Worm (Caenorhabditis elegans) whole organism, L2 larva: Measurements from ENCODE around the gene sand-1.

Experiments used
- F13H6.1 ChIP-seq: sonication (generic microtip); optimal IDR thresholded peaks from 2 replicates; lab custom pipeline; 2016; ENCODE audit warnings: missing genetic modification characterization, missing compliant biosample characterization
- R02D3.7 ChIP-seq: fragments of 150-350 bp; optimal IDR thresholded peaks from 2 replicates; lab custom pipeline; 2014; ENCODE audit warnings: missing biosample characterization, missing genetic modification characterization
- Y55F3AM.14 ChIP-seq: fragments of 200-800 bp; sonication (Bioruptor generic); optimal IDR thresholded peaks from 2 replicates; lab custom pipeline; 2018; ENCODE audit warnings: mild to moderate bottlenecking, missing genetic modification characterization, missing compliant biosample characterization
- ZK546.5 ChIP-seq: sonication (generic microtip); optimal IDR thresholded peaks from 2 replicates; lab custom pipeline; 2017; ENCODE audit warnings: missing biosample characterization, missing genetic modification characterization
- alr-1 ChIP-seq: fragments of 150-350 bp; optimal IDR thresholded peaks from 2 replicates; lab custom pipeline; 2014; ENCODE audit warnings: missing biosample characterization, missing genetic modification characterization
- aly-2 ChIP-seq: fragments of 150-350 bp; optimal IDR thresholded peaks from 2 replicates; lab custom pipeline; 2014; ENCODE audit warnings: missing biosample characterization, missing genetic modification characterization
- ama-1 ChIP-seq: fragments of 150-350 bp; optimal IDR thresholded peaks from 2 replicates; lab custom pipeline; 2018; ENCODE audit warnings: inconsistent platforms
- blmp-1 ChIP-seq: sonication (generic microtip); optimal IDR thresholded peaks from 2 replicates; lab custom pipeline; 2017; ENCODE audit warnings: missing genetic modification characterization, mild to moderate bottlenecking, missing compliant biosample characterization, antibody characterized with exemption, moderate library complexity; ENCODE audit not compliant: insufficient read depth
- ceh-16 ChIP-seq: fragments of 150-350 bp; optimal IDR thresholded peaks from 2 replicates; lab custom pipeline; 2014; ENCODE audit warnings: missing biosample characterization, missing genetic modification characterization
- crh-2 ChIP-seq: sonication (generic microtip); optimal IDR thresholded peaks from 2 replicates; lab custom pipeline; 2017; ENCODE audit warnings: missing biosample characterization, missing genetic modification characterization
- egl-27 ChIP-seq: sonication (generic microtip); optimal IDR thresholded peaks from 3 replicates; lab custom pipeline; 2017; ENCODE audit warnings: missing biosample characterization, missing genetic modification reagents, missing genetic modification characterization
- elt-3 ChIP-seq: sonication (generic microtip); optimal IDR thresholded peaks from 2 replicates; lab custom pipeline; 2017; ENCODE audit warnings: missing biosample characterization, missing genetic modification characterization
- fos-1 ChIP-seq: fragments of 150-350 bp; optimal IDR thresholded peaks from 2 replicates; lab custom pipeline; 2014; ENCODE audit warnings: missing biosample characterization, missing genetic modification characterization
- gmeb-1 ChIP-seq: fragments of 150-350 bp; optimal IDR thresholded peaks from 2 replicates; lab custom pipeline; 2014; ENCODE audit warnings: missing biosample characterization, missing genetic modification characterization
- lin-13 ChIP-seq: fragments of 150-350 bp; optimal IDR thresholded peaks from 2 replicates; lab custom pipeline; 2014; ENCODE audit warnings: missing biosample characterization, missing genetic modification reagents, missing genetic modification characterization
- lin-39 ChIP-seq: fragments of 150-350 bp; optimal IDR thresholded peaks from 2 replicates; lab custom pipeline; 2014; ENCODE audit warnings: missing biosample characterization, missing genetic modification reagents, missing genetic modification characterization
- lsy-2 ChIP-seq, 2 experiments: fragments of 150-350 bp in 1 of 2; sonication (generic microtip) in 1 of 2; optimal IDR thresholded peaks; 2 replicates each; lab custom pipeline; 2014 to 2017; ENCODE audit warnings: missing biosample characterization in 2 of 2, missing genetic modification characterization in 2 of 2
- nhr-10 ChIP-seq: sonication (generic microtip); optimal IDR thresholded peaks from 2 replicates; lab custom pipeline; 2017; ENCODE audit warnings: missing biosample characterization, missing genetic modification characterization
- nhr-11 ChIP-seq: fragments of 150-350 bp; optimal IDR thresholded peaks from 2 replicates; lab custom pipeline; 2014; ENCODE audit warnings: missing biosample characterization, missing genetic modification characterization
- nhr-129 ChIP-seq: fragments of 150-350 bp; optimal IDR thresholded peaks from 2 replicates; lab custom pipeline; 2014; ENCODE audit warnings: missing biosample characterization, missing genetic modification characterization
- nhr-21 ChIP-seq: fragments of 150-350 bp; optimal IDR thresholded peaks from 2 replicates; lab custom pipeline; 2014; ENCODE audit warnings: missing biosample characterization, missing genetic modification characterization
- nhr-23 ChIP-seq: fragments of 150-350 bp; optimal IDR thresholded peaks from 2 replicates; lab custom pipeline; 2014; ENCODE audit warnings: missing biosample characterization, missing genetic modification reagents, missing genetic modification characterization
- nhr-25 ChIP-seq: fragments of 150-350 bp; sonication (generic microtip); optimal IDR thresholded peaks from 3 replicates; lab custom pipeline; 2014; ENCODE audit warnings: missing biosample characterization, missing genetic modification characterization
- skn-1 ChIP-seq: sonication (generic microtip); optimal IDR thresholded peaks from 2 replicates; lab custom pipeline; 2017; ENCODE audit warnings: missing biosample characterization, missing genetic modification characterization
- snpc-4 ChIP-seq: fragments of 150-350 bp; optimal IDR thresholded peaks from 2 replicates; lab custom pipeline; 2014; ENCODE audit warnings: missing biosample characterization, missing genetic modification characterization
- unc-55 ChIP-seq: fragments of 150-350 bp; sonication (generic microtip); optimal IDR thresholded peaks from 3 replicates; lab custom pipeline; 2014; ENCODE audit warnings: missing biosample characterization, missing genetic modification reagents, missing genetic modification characterization
- unc-62 ChIP-seq: fragments of 150-350 bp; optimal IDR thresholded peaks from 2 replicates; lab custom pipeline; 2014; ENCODE audit warnings: missing biosample characterization, missing genetic modification reagents, missing genetic modification characterization
- ztf-1 ChIP-seq: fragments of 200-800 bp; sonication (Bioruptor generic); conservative IDR thresholded peaks from 2 replicates; pipeline ENCODE4 v1.3.6; 2022; ENCODE audit warnings: missing genetic modification characterization, missing compliant biosample characterization
- ztf-11 ChIP-seq: sonication (generic microtip); optimal IDR thresholded peaks from 2 replicates; lab custom pipeline; 2017; ENCODE audit warnings: missing biosample characterization, missing genetic modification characterization

The sand-1 gene

ce11 chrIV:5411120-5411519, 44.5 kb downstream of the sand-1 start, which contains the start of gene ZK616.65:
TSS of gene ZK616.65 (minus strand) at chrIV:5411220.
- no peak for TF ChIP-seq nhr-10 (tag; lab: Kevin White, UChicago)
- no peak for TF ChIP-seq Y55F3AM.14 (GFP tag; lab: Kevin White, UChicago)
- TF ChIP-seq aly-2 (tag; lab: Kevin White, UChicago): no peak
- TF ChIP-seq blmp-1 (tag; lab: Kevin White, UChicago): no peak
- no peak for TF ChIP-seq ztf-1
- no peak for TF ChIP-seq ceh-16 (tag; lab: Kevin White, UChicago)
- no peak for TF ChIP-seq nhr-25 (tag; lab: Kevin White, UChicago)
- TF ChIP-seq nhr-11: no peak
- no peak for TF ChIP-seq egl-27 (tag; lab: Kevin White, UChicago)
- no peak for TF ChIP-seq lin-13 (GFP tag; lab: Kevin White, UChicago)
- TF ChIP-seq R02D3.7: no peak
- TF ChIP-seq ama-1: no peak
- no peak for TF ChIP-seq crh-2
- no peak for TF ChIP-seq nhr-21
- TF ChIP-seq unc-55 (GFP tag; lab: Kevin White, UChicago): no peak

ce11 chrIV:5411641-5412337, 45.1 kb downstream of the sand-1 start, which contains the start of gene ZK616.8:
TSS of gene ZK616.8 (minus strand) at chrIV:5412193.
- TF ChIP-seq ZK546.5 (tag; lab: Kevin White, UChicago): no peak
- no peak for TF ChIP-seq F13H6.1 (tag; lab: Kevin White, UChicago)
- no peak for TF ChIP-seq unc-62 (GFP tag; lab: Kevin White, UChicago)
- no peak for TF ChIP-seq nhr-21
- no peak for TF ChIP-seq gmeb-1 (tag; lab: Kevin White, UChicago)
- TF ChIP-seq lin-39 (tag; lab: Kevin White, UChicago): no peak

ce11 chrIV:5415696-5416095, 49.0 kb downstream of the sand-1 start, which contains the start of gene spp-7:
TSS of gene spp-7 (minus strand) at chrIV:5415796.
- TF ChIP-seq aly-2 (tag; lab: Kevin White, UChicago) (no peak), nhr-21 (no peak), nhr-23 (tag; lab: Kevin White, UChicago) (no peak), crh-2 (no peak), R02D3.7 (no peak), nhr-129 (tag; lab: Kevin White, UChicago) (no peak), blmp-1 (tag; lab: Kevin White, UChicago) (no peak), ztf-1 (no peak), elt-3 (no peak), snpc-4 (tag; lab: Kevin White, UChicago) (no peak), lsy-2 (tag; optimal IDR thresholded peaks at IDR 0.05; lab: Kevin White, UChicago) (no peak), alr-1 (no peak), ztf-11 (no peak), ZK546.5 (tag; lab: Kevin White, UChicago) (no peak), nhr-11 (no peak), skn-1 (no peak), unc-62 (GFP tag; lab: Kevin White, UChicago) (no peak), fos-1 (tag; lab: Kevin White, UChicago) (no peak), nhr-25 (tag; lab: Kevin White, UChicago) (no peak)
